Worm (Caenorhabditis elegans) whole organism, L2 larva: ENCODE results near the gene F41G3.18.

Experiments
- C34F6.9 ChIP-seq: fragments of 150-350 bp; optimal IDR thresholded peaks from 2 replicates; lab custom pipeline; 2014; ENCODE audit warnings: missing biosample characterization, missing genetic modification characterization
- F13H6.1 ChIP-seq: sonication (generic microtip); optimal IDR thresholded peaks from 2 replicates; lab custom pipeline; 2016; ENCODE audit warnings: missing genetic modification characterization, missing compliant biosample characterization
- Y55F3AM.14 ChIP-seq: fragments of 200-800 bp; sonication (Bioruptor generic); optimal IDR thresholded peaks from 2 replicates; lab custom pipeline; 2018; ENCODE audit warnings: mild to moderate bottlenecking, missing genetic modification characterization, missing compliant biosample characterization
- ZK546.5 ChIP-seq: sonication (generic microtip); optimal IDR thresholded peaks from 2 replicates; lab custom pipeline; 2017; ENCODE audit warnings: missing biosample characterization, missing genetic modification characterization
- alr-1 ChIP-seq: fragments of 150-350 bp; optimal IDR thresholded peaks from 2 replicates; lab custom pipeline; 2014; ENCODE audit warnings: missing biosample characterization, missing genetic modification characterization
- aly-2 ChIP-seq: fragments of 150-350 bp; optimal IDR thresholded peaks from 2 replicates; lab custom pipeline; 2014; ENCODE audit warnings: missing biosample characterization, missing genetic modification characterization
- ama-1 ChIP-seq: fragments of 150-350 bp; optimal IDR thresholded peaks from 2 replicates; lab custom pipeline; 2018; ENCODE audit warnings: inconsistent platforms
- blmp-1 ChIP-seq: sonication (generic microtip); optimal IDR thresholded peaks from 2 replicates; lab custom pipeline; 2017; ENCODE audit warnings: missing genetic modification characterization, mild to moderate bottlenecking, missing compliant biosample characterization, antibody characterized with exemption, moderate library complexity; ENCODE audit not compliant: insufficient read depth
- ceh-16 ChIP-seq: fragments of 150-350 bp; optimal IDR thresholded peaks from 2 replicates; lab custom pipeline; 2014; ENCODE audit warnings: missing biosample characterization, missing genetic modification characterization
- ceh-82 ChIP-seq: fragments of 150-350 bp; optimal IDR thresholded peaks from 2 replicates; lab custom pipeline; 2014; ENCODE audit warnings: missing biosample characterization, missing genetic modification characterization
- crh-2 ChIP-seq: sonication (generic microtip); optimal IDR thresholded peaks from 2 replicates; lab custom pipeline; 2017; ENCODE audit warnings: missing biosample characterization, missing genetic modification characterization
- elt-1 ChIP-seq: fragments of 150-350 bp; optimal IDR thresholded peaks from 2 replicates; lab custom pipeline; 2014; ENCODE audit warnings: missing biosample characterization, missing genetic modification characterization
- elt-3 ChIP-seq: sonication (generic microtip); optimal IDR thresholded peaks from 2 replicates; lab custom pipeline; 2017; ENCODE audit warnings: missing biosample characterization, missing genetic modification characterization
- fos-1 ChIP-seq: fragments of 150-350 bp; optimal IDR thresholded peaks from 2 replicates; lab custom pipeline; 2014; ENCODE audit warnings: missing biosample characterization, missing genetic modification characterization
- gmeb-1 ChIP-seq: fragments of 150-350 bp; optimal IDR thresholded peaks from 2 replicates; lab custom pipeline; 2014; ENCODE audit warnings: missing biosample characterization, missing genetic modification characterization
- lin-11 ChIP-seq: fragments of 150-350 bp; sonication (generic microtip); optimal IDR thresholded peaks from 2 replicates; lab custom pipeline; 2014; ENCODE audit warnings: missing biosample characterization, missing genetic modification characterization, inconsistent platforms, mixed read lengths
- lin-13 ChIP-seq: fragments of 150-350 bp; optimal IDR thresholded peaks from 2 replicates; lab custom pipeline; 2014; ENCODE audit warnings: missing biosample characterization, missing genetic modification reagents, missing genetic modification characterization
- lin-39 ChIP-seq: fragments of 150-350 bp; optimal IDR thresholded peaks from 2 replicates; lab custom pipeline; 2014; ENCODE audit warnings: missing biosample characterization, missing genetic modification reagents, missing genetic modification characterization
- lsy-2 ChIP-seq, 2 experiments: fragments of 150-350 bp in 1 of 2; sonication (generic microtip) in 1 of 2; optimal IDR thresholded peaks; 2 replicates each; lab custom pipeline; 2014 to 2017; ENCODE audit warnings: missing biosample characterization in 2 of 2, missing genetic modification characterization in 2 of 2
- mdl-1 ChIP-seq, 2 experiments: fragments of 150-350 bp in 1 of 2; sonication (generic microtip) in 1 of 2; optimal IDR thresholded peaks; 2 replicates each; lab custom pipeline; 2017; ENCODE audit warnings: missing biosample characterization in 2 of 2, missing genetic modification characterization in 2 of 2
- nhr-10 ChIP-seq: sonication (generic microtip); optimal IDR thresholded peaks from 2 replicates; lab custom pipeline; 2017; ENCODE audit warnings: missing biosample characterization, missing genetic modification characterization
- nhr-129 ChIP-seq: fragments of 150-350 bp; optimal IDR thresholded peaks from 2 replicates; lab custom pipeline; 2014; ENCODE audit warnings: missing biosample characterization, missing genetic modification characterization
- nhr-21 ChIP-seq: fragments of 150-350 bp; optimal IDR thresholded peaks from 2 replicates; lab custom pipeline; 2014; ENCODE audit warnings: missing biosample characterization, missing genetic modification characterization
- nhr-237 ChIP-seq: fragments of 150-350 bp; optimal IDR thresholded peaks from 2 replicates; lab custom pipeline; 2014; ENCODE audit warnings: missing biosample characterization, missing genetic modification characterization
- nhr-25 ChIP-seq: fragments of 150-350 bp; sonication (generic microtip); optimal IDR thresholded peaks from 3 replicates; lab custom pipeline; 2014; ENCODE audit warnings: missing biosample characterization, missing genetic modification characterization
- nhr-6 ChIP-seq: fragments of 150-350 bp; optimal IDR thresholded peaks from 2 replicates; lab custom pipeline; 2014; ENCODE audit warnings: missing biosample characterization, missing genetic modification characterization
- peb-1 ChIP-seq: fragments of 150-350 bp; optimal IDR thresholded peaks from 2 replicates; lab custom pipeline; 2014; ENCODE audit warnings: missing biosample characterization, missing genetic modification characterization
- sem-4 ChIP-seq: fragments of 150-350 bp; optimal IDR thresholded peaks from 2 replicates; lab custom pipeline; 2014; ENCODE audit warnings: missing biosample characterization, missing genetic modification reagents, missing genetic modification characterization
- skn-1 ChIP-seq: sonication (generic microtip); optimal IDR thresholded peaks from 2 replicates; lab custom pipeline; 2017; ENCODE audit warnings: missing biosample characterization, missing genetic modification characterization
- sma-3 ChIP-seq: sonication (generic microtip); optimal IDR thresholded peaks from 2 replicates; lab custom pipeline; 2016; ENCODE audit warnings: missing genetic modification reagents, missing genetic modification characterization, missing compliant biosample characterization
- sma-9 ChIP-seq, 2 experiments: fragments of 150-350 bp in 1 of 2; sonication (generic microtip) in 1 of 2; optimal IDR thresholded peaks; 2 replicates each; lab custom pipeline; 2014 to 2016; ENCODE audit warnings: missing genetic modification characterization in 2 of 2, mild to moderate bottlenecking in 1 of 2, missing biosample characterization in 1 of 2, missing compliant biosample characterization in 1 of 2, missing genetic modification reagents in 1 of 2, moderate library complexity in 1 of 2
- snpc-4 ChIP-seq: fragments of 150-350 bp; optimal IDR thresholded peaks from 2 replicates; lab custom pipeline; 2014; ENCODE audit warnings: missing biosample characterization, missing genetic modification characterization
- unc-39 ChIP-seq: fragments of 150-350 bp; optimal IDR thresholded peaks from 2 replicates; lab custom pipeline; 2014; ENCODE audit warnings: missing biosample characterization, missing genetic modification characterization
- unc-55 ChIP-seq: fragments of 150-350 bp; sonication (generic microtip); optimal IDR thresholded peaks from 3 replicates; lab custom pipeline; 2014; ENCODE audit warnings: missing biosample characterization, missing genetic modification reagents, missing genetic modification characterization
- unc-62 ChIP-seq: fragments of 150-350 bp; optimal IDR thresholded peaks from 2 replicates; lab custom pipeline; 2014; ENCODE audit warnings: missing biosample characterization, missing genetic modification reagents, missing genetic modification characterization
- zag-1 ChIP-seq: fragments of 150-350 bp; optimal IDR thresholded peaks from 2 replicates; lab custom pipeline; 2014; ENCODE audit warnings: missing biosample characterization, missing genetic modification characterization
- ztf-1 ChIP-seq: fragments of 200-800 bp; sonication (Bioruptor generic); conservative IDR thresholded peaks from 2 replicates; pipeline ENCODE4 v1.3.6; 2022; ENCODE audit warnings: missing genetic modification characterization, missing compliant biosample characterization
- ztf-11 ChIP-seq: sonication (generic microtip); optimal IDR thresholded peaks from 2 replicates; lab custom pipeline; 2017; ENCODE audit warnings: missing biosample characterization, missing genetic modification characterization

The F41G3.18 gene

ce11 chrII:6801262-6801661 is 33.1 kb downstream of the F41G3.18 start:
- no peak for TF ChIP-seq lin-11 (tag; lab: Kevin White, UChicago)
- TF ChIP-seq peb-1 (tag; lab: Kevin White, UChicago), result no peak
- no peak for TF ChIP-seq ztf-1 (GFP tag; lab: Robert Waterston, UW)
- no peak for TF ChIP-seq alr-1
- no peak for TF ChIP-seq mdl-1 (tag; optimal IDR thresholded peaks at IDR 0.05; lab: Kevin White, UChicago)
- TF ChIP-seq aly-2 (tag; lab: Kevin White, UChicago), result no peak
- no peak for TF ChIP-seq lin-39
- TF ChIP-seq ceh-16 (tag; lab: Kevin White, UChicago), result no peak
- TF ChIP-seq nhr-25 (tag; lab: Kevin White, UChicago), result no peak
- no peak for TF ChIP-seq elt-1 (tag; lab: Kevin White, UChicago)
- TF ChIP-seq fos-1 (tag; lab: Kevin White, UChicago), result no peak
- no peak for TF ChIP-seq ama-1
- TF ChIP-seq ceh-82, result no peak
- TF ChIP-seq Y55F3AM.14, result no peak

DNA sequence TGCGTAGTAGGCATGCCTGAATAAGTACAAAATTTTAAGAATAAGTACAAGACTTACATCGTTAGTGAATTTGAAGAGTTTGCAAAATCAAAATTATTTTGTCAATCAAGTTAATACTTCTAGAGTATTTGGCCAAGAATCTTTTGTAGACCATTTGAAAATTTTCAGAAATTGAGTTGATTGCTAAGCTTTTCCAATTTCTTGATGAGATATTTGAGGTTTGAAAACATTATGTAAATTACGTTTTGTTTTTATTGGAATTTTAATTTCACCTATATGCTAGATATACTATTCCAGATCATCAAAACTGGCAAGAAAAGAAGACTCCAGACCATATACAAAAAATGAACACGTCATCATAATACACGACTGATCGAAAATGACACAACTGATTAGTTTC is 34.9 kb downstream of the F41G3.18 start, which contains the start of gene tab-1:
Gene tab-1 (plus strand): TSS at position 301 of the 400 bp plus-strand sequence.
- TF ChIP-seq lsy-2 (tag; optimal IDR thresholded peaks at IDR 0.05; lab: Kevin White, UChicago) (no peak), sma-3 (no peak), elt-3 (tag; lab: Kevin White, UChicago) (no peak), alr-1 (no peak), ZK546.5 (no peak), ztf-1 (GFP tag; lab: Robert Waterston, UW) (no peak), snpc-4 (tag; lab: Kevin White, UChicago) (no peak), blmp-1 (tag; lab: Kevin White, UChicago) (no peak), C34F6.9 (tag; lab: Kevin White, UChicago) (no peak), unc-39 (tag; lab: Kevin White, UChicago) (no peak), ama-1 (no peak), aly-2 (tag; lab: Kevin White, UChicago) (no peak), zag-1 (tag; lab: Kevin White, UChicago) (no peak), nhr-10 (tag; lab: Kevin White, UChicago) (no peak), lin-39 (no peak), ceh-82 (no peak), ceh-16 (tag; lab: Kevin White, UChicago) (no peak), mdl-1 (tag; optimal IDR thresholded peaks at IDR 0.05; lab: Kevin White, UChicago) (no peak), ztf-11 (tag; lab: Kevin White, UChicago) (no peak)
- TF ChIP-seq, all 48 proteins: peak for 0

DNA sequence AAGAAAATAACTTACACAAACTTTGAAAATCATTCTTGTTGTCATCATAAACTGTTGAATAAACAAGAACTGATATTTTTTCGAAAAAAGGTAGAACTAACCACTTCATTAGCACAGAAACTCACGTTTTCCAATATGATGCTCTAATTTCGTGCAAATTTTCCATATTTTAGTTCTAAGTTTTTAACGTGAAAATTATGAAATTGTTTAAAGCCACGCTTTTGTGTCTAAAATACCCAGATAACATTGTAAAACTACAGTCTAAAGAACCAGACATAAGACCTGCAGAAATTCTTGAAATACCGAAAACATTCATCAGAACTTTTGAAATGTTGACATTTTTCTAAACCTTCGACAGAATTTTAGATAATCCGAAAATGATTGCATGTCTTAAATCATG is 39.0 kb downstream of the F41G3.18 start, which contains the start of gene F31E8.5:
Gene F31E8.5 (minus strand): TSS at position 101 of the 400 bp plus-strand sequence.
- TF ChIP-seq unc-62 (no peak), nhr-21 (tag; lab: Kevin White, UChicago) (no peak), sem-4 (no peak), snpc-4 (tag; lab: Kevin White, UChicago) (no peak), nhr-237 (tag; lab: Kevin White, UChicago) (no peak), lin-13 (no peak), ceh-82 (no peak), sma-9 (GFP tag; optimal IDR thresholded peaks at IDR 0.05; lab: Kevin White, UChicago) (no peak), sma-9 (tag; optimal IDR thresholded peaks at IDR 0.05; lab: Kevin White, UChicago) (no peak), skn-1 (tag; lab: Kevin White, UChicago) (no peak), nhr-10 (tag; lab: Kevin White, UChicago) (no peak), lsy-2 (tag; optimal IDR thresholded peaks at IDR 0.05; lab: Kevin White, UChicago) (no peak), nhr-129 (tag; lab: Kevin White, UChicago) (no peak), blmp-1 (tag; lab: Kevin White, UChicago) (no peak), nhr-25 (tag; lab: Kevin White, UChicago) (no peak), lin-11 (tag; lab: Kevin White, UChicago) (no peak)
- TF ChIP-seq, all 48 proteins: peak for 0

- TF ChIP-seq F13H6.1 (tag; lab: Kevin White, UChicago), result peak; percentile 0
- TF ChIP-seq nhr-10 (tag; lab: Kevin White, UChicago), result no peak
- TF ChIP-seq lsy-2 (tag; optimal IDR thresholded peaks at IDR 0.05; lab: Kevin White, UChicago), result peak in 1 of 2 experiments; percentile 38
- no peak for TF ChIP-seq lin-13
- TF ChIP-seq unc-55 (GFP tag; lab: Kevin White, UChicago), result peak; percentile 82
- TF ChIP-seq nhr-129 (tag; lab: Kevin White, UChicago), result peak; percentile 40
- TF ChIP-seq C34F6.9 (tag; lab: Kevin White, UChicago), result peak; percentile 76
- peak; percentile 55 for TF ChIP-seq zag-1 (tag; lab: Kevin White, UChicago)
- no peak for TF ChIP-seq ceh-82
- TF ChIP-seq Y55F3AM.14, result no peak
- TF ChIP-seq skn-1 (tag; lab: Kevin White, UChicago), result no peak
- TF ChIP-seq gmeb-1 (tag; lab: Kevin White, UChicago), result no peak
- TF ChIP-seq crh-2 (tag; lab: Kevin White, UChicago), result no peak
- TF ChIP-seq nhr-6, result no peak
- no peak for TF ChIP-seq fos-1 (tag; lab: Kevin White, UChicago)
- peak; percentile 46 for TF ChIP-seq lin-11 (tag; lab: Kevin White, UChicago)
Observed at ce11 chrII:6808539-6808938, 40.4 kb downstream of the F41G3.18 start.
